Worm (Caenorhabditis elegans) whole organism, L4 larva: ENCODE data around the gene cnnm-3.

Experiments
- ceh-82 ChIP-seq: sonication (generic microtip); optimal IDR thresholded peaks from 2 replicates; lab custom pipeline; 2017; ENCODE audit warnings: missing biosample characterization, missing genetic modification characterization
- ces-1 ChIP-seq: fragments of 150-350 bp; sonication (generic microtip); optimal IDR thresholded peaks from 4 replicates; lab custom pipeline; 2014; ENCODE audit warnings: missing biosample characterization, missing genetic modification reagents, missing genetic modification characterization
- hlh-11 ChIP-seq: fragments of 200-800 bp; sonication (Bioruptor generic); optimal IDR thresholded peaks from 2 replicates; lab custom pipeline; 2018; ENCODE audit warnings: mild to moderate bottlenecking, missing genetic modification characterization, missing compliant biosample characterization

- TF ChIP-seq ces-1 (no peak), ceh-82 (no peak), hlh-11 (no peak)
Observed at ce11 chrX:3018505-3018996, 27.1 kb downstream of the cnnm-3 start, which contains the start of gene flp-18.
